Fruit fly (Drosophila melanogaster): ENCODE results near the gene RpL35.
A peak's percentile ranks its signal among the peaks of the same experiment; 100 is the strongest.

Gene RpL35

dm6 chrX:5705097-5705496 is 32.9 kb downstream of the RpL35 start:
- no peak for TF ChIP-seq noc (tag; optimal IDR thresholded peaks at IDR 0.05)

dm6 chrX:5705899-5706312 is 33.7 kb downstream of the RpL35 start:
- TF ChIP-seq noc (tag; optimal IDR thresholded peaks at IDR 0.05), result peak; percentile 43

- TF ChIP-seq noc (tag; optimal IDR thresholded peaks at IDR 0.05), result no peak
These were observed 40.8 kb downstream of the RpL35 start for dm6 chrX:5712966-5713365.

- no peak for TF ChIP-seq noc (tag; optimal IDR thresholded peaks at IDR 0.05)
These were observed 42.6 kb downstream of the RpL35 start for dm6 chrX:5714786-5715185.

dm6 chrX:5715455-5716227 is 43.4 kb downstream of the RpL35 start:
- peak; percentile 95 for TF ChIP-seq noc (tag; optimal IDR thresholded peaks at IDR 0.05)

dm6 chrX:5717741-5718475 is 45.7 kb downstream of the RpL35 start, which contains the start of gene CG33080:
CG33080 (minus strand) TSS chrX:5717778.
- no peak for TF ChIP-seq noc (tag; optimal IDR thresholded peaks at IDR 0.05)

- TF ChIP-seq noc (tag; optimal IDR thresholded peaks at IDR 0.05), result peak; percentile 98
These were observed 46.3 kb downstream of the RpL35 start for dm6 chrX:5718476-5719012.

All from whole organism, larva.